Fruit fly (Drosophila melanogaster) whole organism, embryonic: ENCODE results near the gene CG10702.

ENCODE experiments used
- ATbp ChIP-seq: fragments of 200-800 bp; sonication (Bioruptor generic); optimal IDR thresholded peaks from 2 replicates; lab custom pipeline; 2017; ENCODE audit warnings: missing biosample characterization, mild to moderate bottlenecking, missing genetic modification characterization, missing genetic modification reagents
- Adf1 ChIP-seq: fragments of 200-800 bp; sonication (Bioruptor generic); IDR thresholded peaks from 2 replicates; pipeline ENCODE4 v1.3.6; 2022; ENCODE audit warnings: missing biosample characterization, missing genetic modification characterization
- Antp ChIP-seq: fragments of 200-800 bp; sonication (Bioruptor generic); optimal IDR thresholded peaks from 3 replicates; lab custom pipeline; 2016; ENCODE audit warnings: missing biosample characterization, missing genetic modification characterization
- Atf3 ChIP-seq: fragments of 200-800 bp; sonication (Bioruptor generic); optimal IDR thresholded peaks from 3 replicates; lab custom pipeline; 2016; ENCODE audit warnings: missing biosample characterization, missing genetic modification characterization
- CG10431 ChIP-seq: fragments of 200-800 bp; sonication (Bioruptor generic); optimal IDR thresholded peaks from 3 replicates; lab custom pipeline; 2018; ENCODE audit warnings: missing biosample characterization, mild to moderate bottlenecking, missing genetic modification characterization
- CG12659 ChIP-seq: fragments of 200-800 bp; sonication (Bioruptor generic); optimal IDR thresholded peaks from 3 replicates; lab custom pipeline; 2017; ENCODE audit warnings: mild to moderate bottlenecking, missing biosample characterization, missing genetic modification reagents, missing genetic modification characterization
- CG12744 ChIP-seq: fragments of 200-800 bp; sonication (Bioruptor generic); optimal IDR thresholded peaks from 2 replicates; lab custom pipeline; 2016; ENCODE audit warnings: missing biosample characterization, missing genetic modification characterization
- CG13775 ChIP-seq: fragments of 200-800 bp; sonication (Bioruptor generic); optimal IDR thresholded peaks from 3 replicates; lab custom pipeline; 2017; ENCODE audit warnings: missing biosample characterization, mild to moderate bottlenecking, missing genetic modification characterization
- CG13894 ChIP-seq: fragments of 200-800 bp; sonication (Bioruptor generic); optimal IDR thresholded peaks from 3 replicates; lab custom pipeline; 2018; ENCODE audit warnings: missing biosample characterization, mild to moderate bottlenecking, missing genetic modification characterization, moderate library complexity
- CG15073 ChIP-seq: fragments of 200-800 bp; sonication (Bioruptor generic); optimal IDR thresholded peaks from 2 replicates; lab custom pipeline; 2016; ENCODE audit warnings: missing biosample characterization, missing genetic modification characterization
- CG15479 ChIP-seq: fragments of 200-800 bp; sonication (Bioruptor generic); optimal IDR thresholded peaks from 3 replicates; lab custom pipeline; 2019; ENCODE audit warnings: missing biosample characterization, mild to moderate bottlenecking, missing genetic modification characterization, moderate library complexity
- CG16779 ChIP-seq: fragments of 200-800 bp; sonication (Bioruptor generic); IDR thresholded peaks from 2 replicates; pipeline ENCODE4 v1.3.6; 2022; ENCODE audit warnings: missing biosample characterization, missing genetic modification characterization
- CG16813 ChIP-seq: fragments of 200-800 bp; sonication (Bioruptor generic); IDR thresholded peaks from 3 replicates; pipeline ENCODE4 v1.3.6; 2022; ENCODE audit warnings: missing biosample characterization, missing genetic modification characterization; ENCODE audit not compliant: partially characterized antibody
- CG16815 ChIP-seq: fragments of 200-800 bp; sonication (Bioruptor generic); optimal IDR thresholded peaks from 3 replicates; lab custom pipeline; 2017; ENCODE audit warnings: missing biosample characterization, mild to moderate bottlenecking, missing genetic modification characterization
- CG18011 ChIP-seq: fragments of 200-800 bp; sonication (Bioruptor generic); optimal IDR thresholded peaks from 2 replicates; lab custom pipeline; 2017; ENCODE audit warnings: missing biosample characterization, missing genetic modification characterization, mild to moderate bottlenecking, moderate library complexity, missing genotype
- CG3065 ChIP-seq: fragments of 200-800 bp; sonication (Bioruptor generic); optimal IDR thresholded peaks from 2 replicates; lab custom pipeline; 2016; ENCODE audit warnings: missing biosample characterization, missing genetic modification characterization
- CG3838 ChIP-seq: fragments of 200-800 bp; sonication (Bioruptor generic); optimal IDR thresholded peaks from 3 replicates; lab custom pipeline; 2016; ENCODE audit warnings: missing biosample characterization, missing genetic modification characterization
- CG42726 ChIP-seq: fragments of 200-800 bp; sonication (Bioruptor generic); IDR thresholded peaks from 2 replicates; pipeline ENCODE4 v1.3.6; 2022; ENCODE audit warnings: missing biosample characterization, missing genetic modification characterization; ENCODE audit not compliant: partially characterized antibody
- CG7556 ChIP-seq: fragments of 200-800 bp; sonication (Bioruptor generic); optimal IDR thresholded peaks from 2 replicates; lab custom pipeline; 2017; ENCODE audit warnings: missing biosample characterization, mild to moderate bottlenecking, missing genetic modification characterization
- CG8281 ChIP-seq: fragments of 200-800 bp; sonication (Bioruptor generic); optimal IDR thresholded peaks from 2 replicates; lab custom pipeline; 2018; ENCODE audit warnings: missing biosample characterization, mild to moderate bottlenecking, missing genetic modification characterization, moderate library complexity
- CG8359 ChIP-seq: fragments of 200-800 bp; sonication (Bioruptor generic); optimal IDR thresholded peaks from 2 replicates; lab custom pipeline; 2017; ENCODE audit warnings: missing biosample characterization, mild to moderate bottlenecking, missing genetic modification characterization, borderline replicate concordance
- Dll ChIP-seq: fragments of 200-800 bp; sonication (Bioruptor generic); IDR thresholded peaks from 4 replicates; pipeline ENCODE4 v1.3.6; 2022; ENCODE audit warnings: missing biosample characterization, missing genetic modification characterization; ENCODE audit not compliant: partially characterized antibody
- Fer2 ChIP-seq: fragments of 200-800 bp; sonication (Bioruptor generic); optimal IDR thresholded peaks from 2 replicates; lab custom pipeline; 2018; ENCODE audit warnings: missing biosample characterization, mild to moderate bottlenecking, missing genetic modification characterization, moderate library complexity
- HLH4C ChIP-seq: fragments of 200-800 bp; sonication (Bioruptor generic); IDR thresholded peaks from 3 replicates; pipeline ENCODE4 v1.3.6; 2022; ENCODE audit warnings: missing biosample characterization, missing genetic modification characterization; ENCODE audit not compliant: partially characterized antibody
- Hmx ChIP-seq: fragments of 200-800 bp; sonication (Bioruptor generic); optimal IDR thresholded peaks from 2 replicates; lab custom pipeline; 2016; ENCODE audit warnings: missing biosample characterization, missing genetic modification characterization
- Hr3 ChIP-seq: fragments of 200-800 bp; sonication (Bioruptor generic); optimal IDR thresholded peaks from 3 replicates; lab custom pipeline; 2016; ENCODE audit warnings: missing biosample characterization, missing genetic modification characterization
- MESR4 ChIP-seq: fragments of 200-800 bp; sonication (Bioruptor generic); optimal IDR thresholded peaks from 2 replicates; lab custom pipeline; 2018; ENCODE audit warnings: missing biosample characterization, mild to moderate bottlenecking, missing genetic modification characterization, moderate library complexity
- Meics ChIP-seq: fragments of 200-800 bp; sonication (Bioruptor generic); optimal IDR thresholded peaks from 2 replicates; lab custom pipeline; 2017; ENCODE audit warnings: missing biosample characterization, mild to moderate bottlenecking, missing genetic modification characterization
- NC2β ChIP-seq: fragments of 200-800 bp; sonication (Bioruptor generic); optimal IDR thresholded peaks from 2 replicates; lab custom pipeline; 2016; ENCODE audit warnings: missing biosample characterization, missing genetic modification characterization
- al ChIP-seq: fragments of 200-800 bp; sonication (Bioruptor generic); IDR thresholded peaks from 2 replicates; pipeline ENCODE4 v1.3.6; 2022; ENCODE audit warnings: missing biosample characterization, missing genetic modification characterization
- ap ChIP-seq: fragments of 200-800 bp; sonication (Bioruptor generic); IDR thresholded peaks from 2 replicates; pipeline ENCODE4 v1.3.6; 2022; ENCODE audit warnings: missing biosample characterization, missing genetic modification characterization
- ato ChIP-seq: fragments of 200-800 bp; sonication (Bioruptor generic); IDR thresholded peaks from 2 replicates; pipeline ENCODE4 v1.3.6; 2022; ENCODE audit warnings: missing biosample characterization, missing genetic modification characterization; ENCODE audit not compliant: partially characterized antibody
- cato ChIP-seq: fragments of 200-800 bp; sonication (Bioruptor generic); optimal IDR thresholded peaks from 2 replicates; lab custom pipeline; 2016; ENCODE audit warnings: missing biosample characterization, missing genetic modification characterization, borderline replicate concordance
- dan ChIP-seq: fragments of 200-800 bp; sonication (Bioruptor generic); IDR thresholded peaks from 2 replicates; pipeline ENCODE4 v1.3.6; 2022; ENCODE audit warnings: missing biosample characterization, missing genetic modification characterization
- dati ChIP-seq: fragments of 200-800 bp; sonication (Bioruptor generic); IDR thresholded peaks from 2 replicates; pipeline ENCODE4 v1.3.6; 2022; ENCODE audit warnings: missing biosample characterization, missing genetic modification characterization
- dimm ChIP-seq: fragments of 200-800 bp; sonication (Bioruptor generic); IDR thresholded peaks from 2 replicates; pipeline ENCODE4 v1.3.6; 2022; ENCODE audit warnings: missing biosample characterization, missing genetic modification characterization
- disco-r ChIP-seq: fragments of 200-800 bp; sonication (Bioruptor generic); optimal IDR thresholded peaks from 2 replicates; lab custom pipeline; 2016; ENCODE audit warnings: missing biosample characterization, missing genetic modification characterization
- dm ChIP-seq: fragments of 200-800 bp; sonication (Bioruptor generic); optimal IDR thresholded peaks from 3 replicates; lab custom pipeline; 2016; ENCODE audit warnings: missing biosample characterization, missing genetic modification characterization
- dysf ChIP-seq: fragments of 200-800 bp; sonication (Bioruptor generic); IDR thresholded peaks from 3 replicates; pipeline ENCODE4 v1.3.6; 2022; ENCODE audit warnings: missing biosample characterization, missing genetic modification characterization
- emc ChIP-seq: fragments of 200-800 bp; sonication (Bioruptor generic); optimal IDR thresholded peaks from 2 replicates; lab custom pipeline; 2016; ENCODE audit warnings: missing biosample characterization, missing genetic modification characterization
- h ChIP-seq: fragments of >200 bp; optimal IDR thresholded peaks from 2 replicates; lab custom pipeline; 2017
- ham ChIP-seq: fragments of 200-800 bp; sonication (Bioruptor generic); IDR thresholded peaks from 2 replicates; pipeline ENCODE4 v1.3.6; 2022; ENCODE audit warnings: missing biosample characterization, missing genetic modification characterization
- jumu ChIP-seq: fragments of 200-800 bp; sonication (Bioruptor generic); optimal IDR thresholded peaks from 3 replicates; lab custom pipeline; 2016; ENCODE audit warnings: missing biosample characterization, missing genetic modification characterization
- lbe ChIP-seq: fragments of 200-800 bp; sonication (Bioruptor generic); optimal IDR thresholded peaks from 2 replicates; lab custom pipeline; 2016; ENCODE audit warnings: missing biosample characterization, mild to moderate bottlenecking, missing genetic modification characterization
- nmo ChIP-seq: fragments of 200-800 bp; sonication (Bioruptor generic); optimal IDR thresholded peaks from 2 replicates; lab custom pipeline; 2018; ENCODE audit warnings: missing biosample characterization, mild to moderate bottlenecking, missing genetic modification characterization, moderate library complexity
- pnt ChIP-seq: fragments of 200-800 bp; sonication (Bioruptor generic); optimal IDR thresholded peaks from 3 replicates; lab custom pipeline; 2016; ENCODE audit warnings: missing biosample characterization, missing genetic modification characterization
- prd ChIP-seq, 3 experiments: fragments of >200 bp in 2 of 3; fragments of 200-800 bp in 1 of 3; sonication (Bioruptor generic) in 1 of 3; optimal IDR thresholded peaks in 2 of 3; IDR thresholded peaks in 1 of 3; 2 replicates in 2 of 3; 3 replicates in 1 of 3; pipeline versions ENCODE4 v1.3.6 to Lab custom; 2017 to 2022; ENCODE audit warnings: missing biosample characterization in 1 of 3, missing genetic modification characterization in 1 of 3
- repo ChIP-seq: fragments of 200-800 bp; sonication (Bioruptor generic); optimal IDR thresholded peaks from 2 replicates; lab custom pipeline; 2016; ENCODE audit warnings: missing biosample characterization, missing genetic modification characterization
- scrt ChIP-seq: fragments of 200-800 bp; sonication (Bioruptor generic); optimal IDR thresholded peaks from 2 replicates; lab custom pipeline; 2018; ENCODE audit warnings: missing biosample characterization, mild to moderate bottlenecking, missing genetic modification characterization, moderate library complexity

The CG10702 gene

dm6 chr2L:19023972-19024743 is 45.5 kb downstream of the CG10702 start:
- TF ChIP-seq CG13775 (peak; percentile 57), MESR4 (GFP tag; lab: Kevin White, UChicago) (no peak), repo (GFP tag; lab: Kevin White, UChicago) (no peak), dati (GFP tag; lab: Robert Waterston, UW) (no peak), CG15073 (GFP tag; lab: Kevin White, UChicago) (no peak), Dll (no peak), Meics (GFP tag; lab: Kevin White, UChicago) (peak; percentile 86), Adf1 (peak; percentile 53; the same call in 1 of the 2 replicates), NC2β (GFP tag; lab: Kevin White, UChicago) (no peak), pnt (GFP tag; lab: Kevin White, UChicago) (no peak), CG42726 (GFP tag; lab: Robert Waterston, UW) (no peak), CG3065 (GFP tag; lab: Kevin White, UChicago) (no peak), h (lab: Kevin White, UChicago) (no peak), Antp (GFP tag; lab: Kevin White, UChicago) (no peak), prd (optimal IDR thresholded peaks at IDR 0.05; lab: Kevin White, UChicago) (no peak), prd (GFP tag; IDR thresholded peaks at IDR 0.05; lab: Robert Waterston, UW) (peak; percentile 46; the same call in 2 of the 3 replicates), CG7556 (GFP tag; lab: Kevin White, UChicago) (peak; percentile 94), Hr3 (GFP tag; lab: Kevin White, UChicago) (peak; percentile 45), ham (GFP tag; lab: Robert Waterston, UW) (no peak), Atf3 (no peak), CG10431 (peak; percentile 0), ato (no peak), CG16813 (no peak), dm (no peak), CG12744 (no peak), HLH4C (GFP tag; lab: Robert Waterston, UW) (no peak), ap (no peak), nmo (GFP tag; lab: Kevin White, UChicago) (peak; percentile 67), dysf (GFP tag; lab: Robert Waterston, UW) (peak; percentile 72; the same call in 2 of the 3 replicates), jumu (no peak), CG16779 (GFP tag; lab: Robert Waterston, UW) (no peak), CG13894 (peak; percentile 28), ATbp (GFP tag; lab: Kevin White, UChicago) (peak; percentile 53), al (peak; percentile 23; the same call in 1 of the 2 replicates), dan (GFP tag; lab: Robert Waterston, UW) (no peak), scrt (GFP tag; lab: Kevin White, UChicago) (peak; percentile 70), cato (GFP tag; lab: Kevin White, UChicago) (no peak), CG3838 (GFP tag; lab: Kevin White, UChicago) (no peak), CG15479 (GFP tag; lab: Kevin White, UChicago) (no peak), Hmx (peak; percentile 9), CG18011 (GFP tag; lab: Kevin White, UChicago) (peak; percentile 19), lbe (no peak), dimm (GFP tag; lab: Robert Waterston, UW) (no peak), CG16815 (peak; percentile 25), emc (no peak), CG8359 (GFP tag; lab: Kevin White, UChicago) (peak; percentile 13), CG8281 (tag; lab: Kevin White, UChicago) (peak; percentile 19), disco-r (no peak), Fer2 (peak; percentile 57), CG12659 (peak; percentile 78)
